Fruit fly (Drosophila melanogaster) whole organism, embryonic: ENCODE data around the gene Ras85D.

ENCODE experiments used
- CG12219 ChIP-seq: fragments of 200-800 bp; sonication (Bioruptor generic); optimal IDR thresholded peaks from 3 replicates; lab custom pipeline; 2018; ENCODE audit warnings: missing biosample characterization, mild to moderate bottlenecking, missing genetic modification characterization
- CkIIα-i1 ChIP-seq: fragments of 200-800 bp; sonication (Bioruptor generic); IDR thresholded peaks from 2 replicates; pipeline ENCODE4 v1.3.6; 2022; ENCODE audit warnings: missing biosample characterization, missing genetic modification characterization
- eyg ChIP-seq: fragments of 200-800 bp; sonication (Bioruptor generic); optimal IDR thresholded peaks from 3 replicates; lab custom pipeline; 2016; ENCODE audit warnings: missing biosample characterization, missing genetic modification characterization
- ind ChIP-seq: fragments of 200-800 bp; sonication (Bioruptor generic); optimal IDR thresholded peaks from 3 replicates; lab custom pipeline; 2016; ENCODE audit warnings: missing biosample characterization, missing genetic modification characterization
- kay ChIP-seq: fragments of 200-800 bp; sonication (Bioruptor generic); optimal IDR thresholded peaks from 2 replicates; lab custom pipeline; 2016; ENCODE audit warnings: missing biosample characterization, missing genetic modification characterization

dm6 chr3R:9516400-9516852 is 3.6 kb upstream of the Ras85D start:
- TF ChIP-seq CG12219 (GFP tag; lab: Kevin White, UChicago): peak; percentile 34
- no peak for TF ChIP-seq CkIIα-i1
- TF ChIP-seq kay (GFP tag; lab: Kevin White, UChicago): no peak
- TF ChIP-seq eyg (GFP tag; lab: Kevin White, UChicago): no peak
- TF ChIP-seq ind: no peak
